Fruit fly (Drosophila melanogaster) whole organism, embryonic: ENCODE results near the gene Vdup1.

Source experiments
- Antp ChIP-seq: fragments of 200-800 bp; sonication (Bioruptor generic); optimal IDR thresholded peaks from 3 replicates; lab custom pipeline; 2016; ENCODE audit warnings: missing biosample characterization, missing genetic modification characterization
- Atf-2 ChIP-seq: fragments of 200-800 bp; sonication (Bioruptor generic); optimal IDR thresholded peaks from 2 replicates; lab custom pipeline; 2016; ENCODE audit warnings: missing biosample characterization, missing genetic modification characterization
- CG10274 ChIP-seq: fragments of 200-800 bp; sonication (Bioruptor generic); optimal IDR thresholded peaks from 3 replicates; lab custom pipeline; 2017; ENCODE audit warnings: missing biosample characterization, mild to moderate bottlenecking, missing genetic modification characterization
- CG11093 ChIP-seq: fragments of 200-800 bp; sonication (Bioruptor generic); IDR thresholded peaks from 3 replicates; pipeline ENCODE4 v1.3.6; 2022; ENCODE audit warnings: missing biosample characterization, missing genetic modification characterization
- CG11723 ChIP-seq: fragments of 200-800 bp; sonication (Bioruptor generic); optimal IDR thresholded peaks from 2 replicates; lab custom pipeline; 2017; ENCODE audit warnings: missing biosample characterization, mild to moderate bottlenecking, missing genetic modification characterization
- CG12155 ChIP-seq: fragments of 200-800 bp; sonication (Bioruptor generic); optimal IDR thresholded peaks from 3 replicates; lab custom pipeline; 2016; ENCODE audit warnings: missing biosample characterization, missing genetic modification characterization
- CG1233 ChIP-seq: fragments of 200-800 bp; sonication (Bioruptor generic); optimal IDR thresholded peaks from 4 replicates; lab custom pipeline; 2018; ENCODE audit warnings: missing biosample characterization, mild to moderate bottlenecking, missing genetic modification characterization
- CG13424 ChIP-seq: fragments of 200-800 bp; sonication (Bioruptor generic); optimal IDR thresholded peaks from 2 replicates; lab custom pipeline; 2019; ENCODE audit warnings: missing biosample characterization, mild to moderate bottlenecking, missing genetic modification characterization, moderate library complexity
- CG14014 ChIP-seq: fragments of 200-800 bp; sonication (Bioruptor generic); IDR thresholded peaks from 2 replicates; pipeline ENCODE4 v1.3.6; 2022; ENCODE audit warnings: missing biosample characterization, missing genetic modification characterization
- CG15011 ChIP-seq: fragments of 200-800 bp; sonication (Bioruptor generic); optimal IDR thresholded peaks from 3 replicates; lab custom pipeline; 2018; ENCODE audit warnings: missing biosample characterization, mild to moderate bottlenecking, missing genetic modification characterization
- CG15514 ChIP-seq: fragments of 200-800 bp; sonication (Bioruptor generic); optimal IDR thresholded peaks from 3 replicates; lab custom pipeline; 2017; ENCODE audit warnings: missing biosample characterization, missing genetic modification characterization, mild to moderate bottlenecking, moderate library complexity, missing genetic modification reagents
- CG15601 ChIP-seq: fragments of 200-800 bp; sonication (Bioruptor generic); optimal IDR thresholded peaks from 3 replicates; lab custom pipeline; 2019; ENCODE audit warnings: missing biosample characterization, mild to moderate bottlenecking, missing genetic modification characterization, moderate library complexity
- CG16779 ChIP-seq: fragments of 200-800 bp; sonication (Bioruptor generic); IDR thresholded peaks from 2 replicates; pipeline ENCODE4 v1.3.6; 2022; ENCODE audit warnings: missing biosample characterization, missing genetic modification characterization
- CG17829 ChIP-seq: fragments of 200-800 bp; optimal IDR thresholded peaks from 2 replicates; lab custom pipeline; 2019; ENCODE audit warnings: missing biosample characterization, mild to moderate bottlenecking, missing genetic modification characterization, moderate library complexity
- CG1832 ChIP-seq: fragments of 200-800 bp; sonication (Bioruptor generic); optimal IDR thresholded peaks from 2 replicates; lab custom pipeline; 2017; ENCODE audit warnings: missing biosample characterization, mild to moderate bottlenecking, missing genetic modification characterization, inconsistent platforms
- CG18619 ChIP-seq: fragments of 200-800 bp; sonication (Bioruptor generic); optimal IDR thresholded peaks from 3 replicates; lab custom pipeline; 2017; ENCODE audit warnings: missing biosample characterization, mild to moderate bottlenecking, missing genetic modification characterization
- CG2889 ChIP-seq: fragments of 200-800 bp; sonication (Bioruptor generic); IDR thresholded peaks from 3 replicates; pipeline ENCODE4 v1.3.6; 2022; ENCODE audit warnings: missing biosample characterization, missing genetic modification characterization
- CG3065 ChIP-seq: fragments of 200-800 bp; sonication (Bioruptor generic); optimal IDR thresholded peaks from 2 replicates; lab custom pipeline; 2016; ENCODE audit warnings: missing biosample characterization, missing genetic modification characterization
- CG32532 ChIP-seq: fragments of 200-800 bp; sonication (Bioruptor generic); IDR thresholded peaks from 2 replicates; pipeline ENCODE4 v1.3.6; 2022; ENCODE audit warnings: missing biosample characterization, missing genetic modification characterization
- CG34376 ChIP-seq: fragments of 200-800 bp; sonication (Bioruptor generic); optimal IDR thresholded peaks from 2 replicates; lab custom pipeline; 2018; ENCODE audit warnings: missing biosample characterization, mild to moderate bottlenecking, missing genetic modification characterization
- CG3847 ChIP-seq: fragments of 200-800 bp; sonication (Bioruptor generic); IDR thresholded peaks from 2 replicates; pipeline ENCODE4 v1.3.6; 2022; ENCODE audit warnings: missing biosample characterization, missing genetic modification characterization
- CG4282 ChIP-seq: fragments of 200-800 bp; sonication (Bioruptor generic); optimal IDR thresholded peaks from 2 replicates; lab custom pipeline; 2016; ENCODE audit warnings: missing biosample characterization, missing genetic modification characterization
- CG43689 ChIP-seq: fragments of 200-800 bp; sonication (Bioruptor generic); IDR thresholded peaks from 2 replicates; pipeline ENCODE4 v1.3.6; 2022; ENCODE audit warnings: missing biosample characterization, missing genetic modification characterization
- CG5953 ChIP-seq: fragments of 200-800 bp; sonication (Bioruptor generic); IDR thresholded peaks from 2 replicates; pipeline ENCODE4 v1.3.6; 2022; ENCODE audit warnings: missing biosample characterization, missing genetic modification characterization
- CG6175 ChIP-seq: fragments of 200-800 bp; sonication (Bioruptor generic); IDR thresholded peaks from 3 replicates; pipeline ENCODE4 v1.3.6; 2022; ENCODE audit warnings: missing biosample characterization, missing genetic modification characterization
- CG8388 ChIP-seq: fragments of 200-800 bp; sonication (Bioruptor generic); optimal IDR thresholded peaks from 2 replicates; lab custom pipeline; 2019; ENCODE audit warnings: missing biosample characterization, mild to moderate bottlenecking, missing genetic modification characterization, moderate library complexity
- CG9817 ChIP-seq: fragments of 200-800 bp; sonication (Bioruptor generic); optimal IDR thresholded peaks from 2 replicates; lab custom pipeline; 2018; ENCODE audit warnings: missing biosample characterization, mild to moderate bottlenecking, missing genetic modification characterization, moderate library complexity
- Dp ChIP-seq: fragments of 200-800 bp; sonication (Bioruptor generic); optimal IDR thresholded peaks from 2 replicates; lab custom pipeline; 2018; ENCODE audit warnings: missing biosample characterization, mild to moderate bottlenecking, missing genetic modification characterization, moderate library complexity
- Hand ChIP-seq: fragments of 200-800 bp; sonication (Bioruptor generic); optimal IDR thresholded peaks from 2 replicates; lab custom pipeline; 2017; ENCODE audit warnings: mild to moderate bottlenecking, missing biosample characterization, missing genetic modification reagents, missing genetic modification characterization
- Hmx ChIP-seq: fragments of 200-800 bp; sonication (Bioruptor generic); optimal IDR thresholded peaks from 2 replicates; lab custom pipeline; 2016; ENCODE audit warnings: missing biosample characterization, missing genetic modification characterization
- MBD-R2 ChIP-seq: fragments of 200-800 bp; sonication (Bioruptor generic); IDR thresholded peaks from 2 replicates; pipeline ENCODE4 v1.3.6; 2022; ENCODE audit warnings: missing biosample characterization, missing genetic modification characterization
- Med ChIP-seq: fragments of 200-800 bp; sonication (Bioruptor generic); peaks from one replicate; lab custom pipeline; 2016; ENCODE audit warnings: missing biosample characterization, missing genetic modification characterization, mild to moderate bottlenecking, inconsistent platforms, moderate library complexity
- Rfx ChIP-seq: fragments of 200-800 bp; sonication (Bioruptor generic); IDR thresholded peaks from 2 replicates; pipeline ENCODE4 v1.3.6; 2022; ENCODE audit warnings: missing biosample characterization, missing genetic modification characterization
- Usf ChIP-seq: fragments of 200-800 bp; sonication (Bioruptor generic); optimal IDR thresholded peaks from 2 replicates; lab custom pipeline; 2017; ENCODE audit warnings: missing genotype, missing biosample characterization, missing genetic modification characterization
- ash1 ChIP-seq: fragments of 200-800 bp; sonication (Bioruptor generic); optimal IDR thresholded peaks from 2 replicates; lab custom pipeline; 2018; ENCODE audit warnings: missing biosample characterization, mild to moderate bottlenecking, missing genetic modification characterization
- chif ChIP-seq, 2 experiments: fragments of 200-800 bp; sonication (Bioruptor generic); optimal IDR thresholded peaks; 3 replicates each; lab custom pipeline; 2016; ENCODE audit warnings: missing biosample characterization in 2 of 2, missing genetic modification characterization in 2 of 2
- croc ChIP-seq: fragments of 200-800 bp; sonication (Bioruptor generic); conservative IDR thresholded peaks from 3 replicates; pipeline ENCODE4 v1.3.6; 2022; ENCODE audit warnings: missing biosample characterization, missing genetic modification characterization
- cwo ChIP-seq: fragments of 200-800 bp; sonication (Bioruptor generic); optimal IDR thresholded peaks from 3 replicates; lab custom pipeline; 2017; ENCODE audit warnings: missing biosample characterization, missing genetic modification characterization, mild to moderate bottlenecking, moderate library complexity, missing genetic modification reagents
- da ChIP-seq: fragments of 200-800 bp; sonication (Bioruptor generic); optimal IDR thresholded peaks from 2 replicates; lab custom pipeline; 2016; ENCODE audit warnings: missing biosample characterization, missing genetic modification characterization
- gcm ChIP-seq: fragments of 200-800 bp; sonication (Bioruptor generic); optimal IDR thresholded peaks from 2 replicates; lab custom pipeline; 2019; ENCODE audit warnings: missing biosample characterization, mild to moderate bottlenecking, missing genetic modification characterization, moderate library complexity
- ken ChIP-seq: fragments of 200-800 bp; sonication (Bioruptor generic); IDR thresholded peaks from 3 replicates; pipeline ENCODE4 v1.3.6; 2022; ENCODE audit warnings: missing biosample characterization, missing genetic modification characterization
- kni ChIP-seq: fragments of 200-800 bp; sonication (Bioruptor generic); optimal IDR thresholded peaks from 3 replicates; lab custom pipeline; 2017; ENCODE audit warnings: mild to moderate bottlenecking, missing biosample characterization, missing genetic modification reagents, missing genetic modification characterization
- nerfin-2 ChIP-seq: fragments of 200-800 bp; sonication (Bioruptor generic); IDR thresholded peaks from 2 replicates; pipeline ENCODE4 v1.3.6; 2022; ENCODE audit warnings: missing biosample characterization, missing genetic modification characterization; ENCODE audit not compliant: partially characterized antibody
- peb ChIP-seq: fragments of 200-800 bp; sonication (Bioruptor generic); IDR thresholded peaks from 2 replicates; pipeline ENCODE4 v1.3.6; 2022; ENCODE audit warnings: missing biosample characterization, missing genetic modification characterization
- ro ChIP-seq: fragments of 200-800 bp; sonication (Bioruptor generic); IDR thresholded peaks from 2 replicates; pipeline ENCODE4 v1.3.6; 2022; ENCODE audit warnings: missing biosample characterization, missing genetic modification characterization
- row ChIP-seq: fragments of 200-800 bp; sonication (Bioruptor generic); IDR thresholded peaks from 3 replicates; pipeline ENCODE4 v1.3.6; 2022; ENCODE audit warnings: missing biosample characterization, missing genetic modification characterization
- shn ChIP-seq: fragments of 200-800 bp; sonication (Bioruptor generic); optimal IDR thresholded peaks from 3 replicates; lab custom pipeline; 2016; ENCODE audit warnings: missing biosample characterization, missing genetic modification characterization
- sim ChIP-seq: fragments of 200-800 bp; sonication (Bioruptor generic); IDR thresholded peaks from 2 replicates; pipeline ENCODE4 v1.3.6; 2022; ENCODE audit warnings: missing biosample characterization, missing genetic modification characterization
- tgo ChIP-seq: fragments of 200-800 bp; sonication (Bioruptor generic); IDR thresholded peaks from 3 replicates; pipeline ENCODE4 v1.3.6; 2022; ENCODE audit warnings: missing biosample characterization, missing genetic modification characterization
- usp ChIP-seq: fragments of >200 bp; optimal IDR thresholded peaks from 2 replicates; lab custom pipeline; 2017; ENCODE audit warnings: missing biosample characterization, missing genetic modification characterization

Gene Vdup1

dm6 chr3L:199050-199745, 20.4 kb upstream of the Vdup1 start (continued):
- TF ChIP-seq CG16779 (GFP tag; lab: Robert Waterston, UW), result no peak
- TF ChIP-seq CG9817 (tag; lab: Kevin White, UChicago), result peak; percentile 35
- TF ChIP-seq shn (GFP tag; lab: Kevin White, UChicago), result no peak
- no peak for TF ChIP-seq ro (GFP tag; lab: Robert Waterston, UW)
- TF ChIP-seq sim, result no peak
- TF ChIP-seq CG34376, result no peak
- no peak for TF ChIP-seq CG3065
- TF ChIP-seq Med (GFP tag; lab: Kevin White, UChicago), result peak; percentile 93
- TF ChIP-seq CG14014 (GFP tag; lab: Robert Waterston, UW), result no peak
- TF ChIP-seq CG8388 (GFP tag; lab: Kevin White, UChicago), result no peak
- no peak for TF ChIP-seq CG5953 (GFP tag; lab: Robert Waterston, UW)
- no peak for TF ChIP-seq Usf
- no peak for TF ChIP-seq Hand (GFP tag; lab: Kevin White, UChicago)
- peak; percentile 89 for TF ChIP-seq MBD-R2 (GFP tag; lab: Robert Waterston, UW)
- no peak for TF ChIP-seq gcm (GFP tag; lab: Kevin White, UChicago)
- TF ChIP-seq CG15011 (GFP tag; lab: Kevin White, UChicago), result no peak
- TF ChIP-seq ken (GFP tag; lab: Robert Waterston, UW), result peak; percentile 67; the same call in 2 of the 3 replicates
- TF ChIP-seq CG1832 (GFP tag; lab: Kevin White, UChicago), result peak; percentile 99
- no peak; the same call in 2 of the 3 replicates for TF ChIP-seq CG6175 (GFP tag; lab: Robert Waterston, UW)
- TF ChIP-seq CG4282 (GFP tag; lab: Kevin White, UChicago), result no peak
- TF ChIP-seq CG43689 (GFP tag; lab: Robert Waterston, UW), result no peak
- TF ChIP-seq nerfin-2, result peak; percentile 27; the same call in 1 of the 2 replicates
- TF ChIP-seq CG11723 (GFP tag; lab: Kevin White, UChicago), result no peak
- peak; percentile 1 for TF ChIP-seq Atf-2 (GFP tag; lab: Kevin White, UChicago)
- TF ChIP-seq CG1233, result no peak
- TF ChIP-seq CG10274, result no peak
- no peak for TF ChIP-seq CG11093 (GFP tag; lab: Robert Waterston, UW)
- TF ChIP-seq Hmx (GFP tag; lab: Kevin White, UChicago), result no peak
- no peak for TF ChIP-seq peb
- peak; percentile 52; the same call in 2 of the 3 replicates for TF ChIP-seq tgo (GFP tag; lab: Robert Waterston, UW)
- no peak for TF ChIP-seq CG12155 (GFP tag; lab: Kevin White, UChicago)
- peak; percentile 20; the same call in 1 of the 3 replicates for TF ChIP-seq croc
- TF ChIP-seq Antp, result peak; percentile 45
- TF ChIP-seq Dp (GFP tag; lab: Kevin White, UChicago), result peak; percentile 27
- TF ChIP-seq Rfx (GFP tag; lab: Robert Waterston, UW), result peak; percentile 52
- peak; percentile 25 for TF ChIP-seq CG17829 (tag; lab: Kevin White, UChicago)
- no peak for TF ChIP-seq usp
- peak; percentile 24; the same call in 2 of the 3 replicates for TF ChIP-seq row (GFP tag; lab: Robert Waterston, UW)
- TF ChIP-seq chif (GFP tag; optimal IDR thresholded peaks at IDR 0.05; lab: Kevin White, UChicago), result no peak
- no peak for TF ChIP-seq ash1
- no peak for TF ChIP-seq da
- TF ChIP-seq CG15514, result peak; percentile 25
- TF ChIP-seq CG13424, result peak; percentile 39
- TF ChIP-seq cwo (GFP tag; lab: Kevin White, UChicago), result no peak
- TF ChIP-seq CG18619 (GFP tag; lab: Kevin White, UChicago), result no peak
- no peak for TF ChIP-seq CG2889 (GFP tag; lab: Robert Waterston, UW)
- peak; percentile 13 for TF ChIP-seq kni
- peak; percentile 55; the same call in 1 of the 2 replicates for TF ChIP-seq CG32532
- TF ChIP-seq CG15601, result no peak
- TF ChIP-seq CG3847 (GFP tag; lab: Robert Waterston, UW), result peak; percentile 46
